Worm (Caenorhabditis elegans) whole organism, L4/young adult: ENCODE data around the gene T01B11.1.

Experiments
- W03F9.2 ChIP-seq: fragments of 150-350 bp; optimal IDR thresholded peaks from 2 replicates; lab custom pipeline; 2014; ENCODE audit warnings: missing biosample characterization, missing genetic modification characterization
- him-1 ChIP-seq: sonication (generic microtip); optimal IDR thresholded peaks from 2 replicates; lab custom pipeline; 2016; ENCODE audit warnings: missing genotype, missing genetic modification reagents, missing genetic modification characterization, missing compliant biosample characterization

DNA sequence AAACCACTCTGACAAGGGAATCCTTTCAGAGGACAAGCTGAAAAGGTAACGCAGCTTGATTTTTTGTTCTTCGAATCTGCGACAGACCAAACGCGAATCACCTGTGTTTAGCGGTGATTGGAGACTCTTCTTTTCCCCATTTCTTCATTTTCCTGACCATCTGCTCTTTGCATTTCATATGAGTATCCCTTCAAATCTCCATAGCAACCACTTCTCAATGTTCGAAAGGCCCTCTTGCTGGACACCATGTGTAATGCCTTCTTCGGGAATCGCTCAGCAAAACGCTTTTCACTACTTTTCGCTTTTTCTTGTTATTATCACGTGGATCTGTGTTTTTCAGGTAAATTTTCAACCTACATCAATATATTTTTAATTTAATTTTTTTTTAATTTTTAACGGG, 20.5 kb upstream of the T01B11.1 start, which contains the start of the genes T26A8.3 and tmem-231:
- TF ChIP-seq W03F9.2 (tag; lab: Kevin White, UChicago) (no peak), him-1 (tag; lab: Kevin White, UChicago) (no peak)
